Worm (Caenorhabditis elegans): ENCODE data around the gene mrpl-22.

mrpl-22 gene

DNA sequence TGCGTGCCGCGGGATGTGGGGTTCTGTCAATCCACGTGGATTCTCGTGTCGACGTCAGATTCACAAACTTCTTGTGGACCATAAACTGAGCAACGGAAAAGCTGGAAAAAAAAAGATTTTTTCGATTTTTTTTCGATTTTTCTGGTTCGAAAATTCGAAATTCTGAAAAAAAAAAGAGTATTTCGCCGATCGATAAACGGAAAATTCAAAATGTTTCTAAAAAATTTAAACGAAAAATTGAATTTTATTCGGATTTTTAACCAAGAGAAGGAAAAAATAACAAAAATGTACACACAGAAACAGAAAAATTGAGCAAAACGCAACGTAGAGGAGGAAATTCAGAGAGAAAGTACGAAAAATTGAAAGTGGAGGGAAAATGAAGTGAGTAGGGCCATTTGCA lies 18.9 kb upstream of the mrpl-22 start, which contains the start of gene Y39A1A.3:
Gene Y39A1A.3 (minus strand): TSS at position 101 of the 400 bp plus-strand sequence.
- TF ChIP-seq lsy-2 (tag; optimal IDR thresholded peaks at IDR 0.05) (no peak), lin-15B (tag; optimal IDR thresholded peaks at IDR 0.05) (no peak), unc-30 (tag; optimal IDR thresholded peaks at IDR 0.05) (no peak), lin-14 (GFP tag; optimal IDR thresholded peaks at IDR 0.05) (no peak), unc-86 (tag; optimal IDR thresholded peaks at IDR 0.05) (no peak), Y116A8C.19 (tag; optimal IDR thresholded peaks at IDR 0.05; ENCODE audit: borderline replicate concordance) (no peak), nhr-90 (tag; optimal IDR thresholded peaks at IDR 0.05; ENCODE audit: poor library complexity) (no peak), fkh-8 (tag; optimal IDR thresholded peaks at IDR 0.05) (no peak), elt-3 (tag; optimal IDR thresholded peaks at IDR 0.05) (no peak), elt-2 (tag; optimal IDR thresholded peaks at IDR 0.05) (no peak), dsc-1 (tag; optimal IDR thresholded peaks at IDR 0.05) (no peak)

DNA sequence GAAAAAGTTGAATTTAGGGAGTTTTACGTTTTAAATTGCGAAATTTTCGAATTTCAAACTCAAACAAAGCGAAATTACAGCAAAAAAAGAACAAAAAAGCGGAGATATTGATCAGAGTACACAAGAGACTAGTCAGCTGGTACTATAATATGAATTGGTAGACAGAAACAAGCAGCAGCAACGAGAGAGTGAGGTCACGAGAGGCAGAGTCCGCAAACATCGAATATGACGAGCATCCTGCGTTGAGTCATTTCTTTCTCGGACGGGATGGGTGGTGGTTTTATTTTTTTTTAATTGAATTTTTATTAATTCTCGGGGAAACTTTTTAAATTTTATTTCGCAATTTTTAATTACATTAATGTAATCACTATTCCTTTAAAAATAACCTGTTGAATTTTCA lies 15.6 kb upstream of the mrpl-22 start:
- TF ChIP-seq nhr-47 (tag; optimal IDR thresholded peaks at IDR 0.05) = peak; percentile 77
- TF ChIP-seq dpl-1 (GFP tag; optimal IDR thresholded peaks at IDR 0.05) = peak; percentile 52 to 79 (median 74)
- TF ChIP-seq lir-3 (tag; optimal IDR thresholded peaks at IDR 0.05; ENCODE audit: poor library complexity) = peak; percentile 44
- peak; percentile 59 for TF ChIP-seq blmp-1 (tag; optimal IDR thresholded peaks at IDR 0.05)
- peak; percentile 35 for TF ChIP-seq nhr-77 (tag; optimal IDR thresholded peaks at IDR 0.05)
- peak; percentile 32 for TF ChIP-seq snpc-4 (tag; optimal IDR thresholded peaks at IDR 0.05)
- 0 out of 2 replicates have a peak, but pooled peaks have one; percentile 31 for TF ChIP-seq mab-9 (GFP tag; IDR thresholded peaks at IDR 0.05)
- peak; percentile 62 for TF ChIP-seq xbp-1 (tag; optimal IDR thresholded peaks at IDR 0.05)
- peak; percentile 62 for TF ChIP-seq unc-130 (tag; optimal IDR thresholded peaks at IDR 0.05)
- TF ChIP-seq isw-1 (GFP tag; IDR thresholded peaks at IDR 0.05) = 0 out of 2 replicates have a peak, but pooled peaks have one; percentile 36
- TF ChIP-seq hlh-4 (tag; optimal IDR thresholded peaks at IDR 0.05) = no peak
- TF ChIP-seq lin-35 (GFP tag; optimal IDR thresholded peaks at IDR 0.05) = peak; percentile 79 to 84
- no peak for TF ChIP-seq hpl-2 (GFP tag; optimal IDR thresholded peaks at IDR 0.05)
- TF ChIP-seq zag-1 (tag; optimal IDR thresholded peaks at IDR 0.05) = peak; percentile 24
- TF ChIP-seq efl-3 (GFP tag; optimal IDR thresholded peaks at IDR 0.05) = no peak
- TF ChIP-seq mep-1 (tag; optimal IDR thresholded peaks at IDR 0.05) = peak; percentile 93
- TF ChIP-seq lin-13 (GFP tag; optimal IDR thresholded peaks at IDR 0.05) = peak; percentile 52
- TF ChIP-seq mdl-1 (tag; optimal IDR thresholded peaks at IDR 0.05) = peak in 1 of 2 experiments; percentile 85
- peak; percentile 68 for TF ChIP-seq skn-1 (tag; optimal IDR thresholded peaks at IDR 0.05)
- TF ChIP-seq nhr-20 (tag; optimal IDR thresholded peaks at IDR 0.05) = peak; percentile 85
- TF ChIP-seq nhr-71 (tag; optimal IDR thresholded peaks at IDR 0.05) = peak; percentile 87
- peak; percentile 41 for TF ChIP-seq dsc-1 (tag; optimal IDR thresholded peaks at IDR 0.05)
- TF ChIP-seq lin-14 (GFP tag; optimal IDR thresholded peaks at IDR 0.05) = no peak
- TF ChIP-seq aly-2 (tag; optimal IDR thresholded peaks at IDR 0.05) = peak; percentile 13
- no peak for TF ChIP-seq unc-62 (GFP tag; optimal IDR thresholded peaks at IDR 0.05)
- TF ChIP-seq hlh-17 (GFP tag; optimal IDR thresholded peaks at IDR 0.05; ENCODE audit: borderline replicate concordance) = no peak
- peak; percentile 3 for TF ChIP-seq ceh-8 (GFP tag; optimal IDR thresholded peaks at IDR 0.05)
- TF ChIP-seq ztf-4 (tag; optimal IDR thresholded peaks at IDR 0.05) = peak; percentile 15
- TF ChIP-seq elt-3 (tag; optimal IDR thresholded peaks at IDR 0.05) = peak in 1 of 6 experiments; percentile 37
- peak; percentile 52 for TF ChIP-seq lin-39 (tag; optimal IDR thresholded peaks at IDR 0.05)
- TF ChIP-seq C04F5.9 (tag; optimal IDR thresholded peaks at IDR 0.05) = peak; percentile 11
- TF ChIP-seq egl-27 (tag; optimal IDR thresholded peaks at IDR 0.05) = no peak
- TF ChIP-seq zip-4 (GFP tag; optimal IDR thresholded peaks at IDR 0.05) = no peak
- peak; percentile 18 for TF ChIP-seq lin-15B (tag; optimal IDR thresholded peaks at IDR 0.05)
- no peak for TF ChIP-seq nhr-76 (tag; optimal IDR thresholded peaks at IDR 0.05)
- TF ChIP-seq efl-1 (optimal IDR thresholded peaks at IDR 0.05) = peak; percentile 71 to 73
- peak; percentile 74 to 97 for TF ChIP-seq efl-1 (GFP tag; optimal IDR thresholded peaks at IDR 0.05 in 1 of 2)
- TF ChIP-seq nhr-237 (tag; optimal IDR thresholded peaks at IDR 0.05) = no peak
- TF ChIP-seq C34B4.2 (tag; optimal IDR thresholded peaks at IDR 0.05) = no peak
- TF ChIP-seq nhr-12 (tag; optimal IDR thresholded peaks at IDR 0.05) = no peak
- TF ChIP-seq ceh-90 (tag; optimal IDR thresholded peaks at IDR 0.05) = no peak
- no peak for TF ChIP-seq grh-1 (GFP tag; IDR thresholded peaks at IDR 0.05)
- TF ChIP-seq nhr-90 (tag; optimal IDR thresholded peaks at IDR 0.05; ENCODE audit: poor library complexity) = peak; percentile 62
- peak; percentile 49 for TF ChIP-seq fos-1 (tag; optimal IDR thresholded peaks at IDR 0.05)

Measured in whole organism, L1 larva.